Fruit fly (Drosophila melanogaster) whole organism, adult: ENCODE data around the gene Vps39.

Experiments
- CG12768 ChIP-seq: fragments of 200-800 bp; sonication (Bioruptor generic); optimal IDR thresholded peaks from 2 replicates; lab custom pipeline; 2017; ENCODE audit warnings: missing biosample characterization, missing genetic modification characterization, mild to moderate bottlenecking, moderate library complexity, missing genetic modification reagents
- CG14711 ChIP-seq: fragments of 200-800 bp; sonication (Bioruptor generic); optimal IDR thresholded peaks from 2 replicates; lab custom pipeline; 2018; ENCODE audit warnings: missing biosample characterization, mild to moderate bottlenecking, missing genetic modification characterization, moderate library complexity
- CG33017 ChIP-seq: fragments of 200-800 bp; sonication (Bioruptor generic); optimal IDR thresholded peaks from 2 replicates; lab custom pipeline; 2018; ENCODE audit warnings: missing biosample characterization, mild to moderate bottlenecking, missing genetic modification characterization, moderate library complexity
- CG7101 ChIP-seq: fragments of 200-800 bp; sonication (Bioruptor generic); optimal IDR thresholded peaks from 2 replicates; lab custom pipeline; 2018; ENCODE audit warnings: missing biosample characterization, mild to moderate bottlenecking, missing genetic modification characterization, moderate library complexity
- bab1 ChIP-seq: fragments of 200-800 bp; sonication (Bioruptor generic); optimal IDR thresholded peaks from 3 replicates; lab custom pipeline; 2019; ENCODE audit warnings: missing biosample characterization, mild to moderate bottlenecking, missing genetic modification characterization, moderate library complexity
- kay ChIP-seq: fragments of 200-800 bp; sonication (Bioruptor generic); peaks from one replicate; lab custom pipeline; 2016; ENCODE audit warnings: missing biosample characterization, missing genetic modification characterization, borderline replicate concordance
- pad ChIP-seq: fragments of 200-800 bp; sonication (Bioruptor generic); optimal IDR thresholded peaks from 3 replicates; lab custom pipeline; 2017; ENCODE audit warnings: missing biosample characterization, missing genetic modification characterization, mild to moderate bottlenecking, moderate library complexity, missing genetic modification reagents
- tj ChIP-seq: fragments of 200-800 bp; sonication (Bioruptor generic); optimal IDR thresholded peaks from 3 replicates; lab custom pipeline; 2017; ENCODE audit warnings: missing biosample characterization, mild to moderate bottlenecking, missing genetic modification characterization, moderate library complexity

dm6 chr3R:18283441-18283840 lies 9.2 kb upstream of the Vps39 start, which contains the start of the genes CG14312 and CG8064:
- TF ChIP-seq CG7101 (tag; lab: Kevin White, UChicago), result no peak
- TF ChIP-seq kay, result no peak
- TF ChIP-seq bab1 (GFP tag; lab: Kevin White, UChicago), result peak; percentile 11
- TF ChIP-seq pad, result no peak
- no peak for TF ChIP-seq tj
- TF ChIP-seq CG12768, result no peak
- no peak for TF ChIP-seq CG33017
- no peak for TF ChIP-seq CG14711
